Fruit fly (Drosophila melanogaster): ENCODE measurements around the gene CG13937.
A peak's percentile ranks its signal among the peaks of the same experiment; 100 is the strongest.

CG13937 gene

DNA sequence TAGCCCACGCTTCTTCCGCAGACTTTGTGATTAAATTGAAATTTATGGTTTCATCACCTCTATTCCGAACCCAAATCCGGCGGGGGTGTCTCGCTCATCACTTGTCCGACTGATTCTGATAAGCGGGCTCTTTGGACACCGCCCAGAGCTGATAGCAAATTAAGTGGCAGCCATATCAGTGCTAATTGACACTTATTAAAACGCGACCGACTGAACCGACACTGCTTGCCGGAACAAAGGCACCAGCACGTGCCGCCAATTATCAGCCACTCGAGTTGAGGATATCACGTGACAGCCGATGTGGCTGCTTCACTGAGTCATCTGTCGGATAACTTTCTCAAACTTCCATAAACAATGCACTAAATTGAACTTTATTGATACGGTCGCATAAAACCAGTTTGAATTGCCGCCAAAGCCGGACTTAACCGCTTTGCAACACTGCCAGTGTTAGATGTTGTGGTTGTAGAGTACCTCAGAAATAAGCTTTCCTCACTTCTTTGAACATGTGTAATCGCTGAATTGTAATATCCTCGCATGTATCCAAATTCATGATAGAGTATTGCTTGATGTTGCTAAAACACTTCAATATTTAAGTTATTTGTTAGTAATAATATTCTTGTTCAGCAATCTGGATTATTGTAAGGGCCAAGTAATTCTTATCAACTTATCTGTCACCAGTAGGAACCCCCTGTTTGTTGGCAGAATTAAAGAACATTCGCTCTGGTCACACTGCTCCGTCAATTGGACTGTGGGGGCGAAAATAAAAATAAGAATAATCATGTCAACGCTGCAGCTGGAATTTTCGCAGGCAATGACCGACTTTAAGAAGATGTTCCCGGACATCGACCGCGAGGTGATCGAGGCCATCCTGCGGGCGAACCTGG lies 26.1 kb downstream of the CG13937 start, which contains the start of gene CG12024 (continued):
- TF ChIP-seq crol (GFP tag; IDR thresholded peaks at IDR 0.05) = no peak
- TF ChIP-seq scrt (GFP tag; optimal IDR thresholded peaks at IDR 0.05) = no peak
- TF ChIP-seq Lim3 (GFP tag; IDR thresholded peaks at IDR 0.05) = no peak
- TF ChIP-seq Nf-YC (tag; optimal IDR thresholded peaks at IDR 0.05) = peak; percentile 73
- no peak for TF ChIP-seq CG3407 (GFP tag; optimal IDR thresholded peaks at IDR 0.05)
- peak; percentile 84 for TF ChIP-seq CG10543 (GFP tag; optimal IDR thresholded peaks at IDR 0.05)
- TF ChIP-seq CG10209 (GFP tag; optimal IDR thresholded peaks at IDR 0.05) = peak; percentile 76
- TF ChIP-seq lov (optimal IDR thresholded peaks at IDR 0.05) = no peak
- no peak for TF ChIP-seq lov (GFP tag; IDR thresholded peaks at IDR 0.05)
- no peak for TF ChIP-seq stc (GFP tag; IDR thresholded peaks at IDR 0.05)
- TF ChIP-seq D19B (GFP tag; optimal IDR thresholded peaks at IDR 0.05) = peak; percentile 11
- peak; percentile 64 for TF ChIP-seq tio (GFP tag; optimal IDR thresholded peaks at IDR 0.05)
- peak; percentile 48 for TF ChIP-seq CG7556 (GFP tag; optimal IDR thresholded peaks at IDR 0.05)
- TF ChIP-seq CG1529 (GFP tag; optimal IDR thresholded peaks at IDR 0.05) = no peak
- peak; percentile 77 for TF ChIP-seq tx (GFP tag; optimal IDR thresholded peaks at IDR 0.05)
- TF ChIP-seq sim (GFP tag; IDR thresholded peaks at IDR 0.05) = no peak
- TF ChIP-seq Optix (GFP tag; IDR thresholded peaks at IDR 0.05) = no peak
- peak; percentile 34 for TF ChIP-seq Spps (tag; optimal IDR thresholded peaks at IDR 0.05)
- no peak for TF ChIP-seq kah (GFP tag; optimal IDR thresholded peaks at IDR 0.05)
- no peak for TF ChIP-seq ara (GFP tag; IDR thresholded peaks at IDR 0.05)
- TF ChIP-seq CG12659 (GFP tag; optimal IDR thresholded peaks at IDR 0.05) = peak; percentile 87
- TF ChIP-seq Scr (GFP tag; IDR thresholded peaks at IDR 0.05; ENCODE audit: partially characterized antibody) = peak; percentile 33; the same call in 1 of the 2 replicates
- no peak for TF ChIP-seq usp (GFP tag; optimal IDR thresholded peaks at IDR 0.05)
- TF ChIP-seq E2f2 (GFP tag; IDR thresholded peaks at IDR 0.05) = peak; percentile 94
- TF ChIP-seq ase (GFP tag; IDR thresholded peaks at IDR 0.05) = 0 out of 3 replicates have a peak, but pooled peaks have one; percentile 14
- TF ChIP-seq CG14710 (tag; optimal IDR thresholded peaks at IDR 0.05) = peak; percentile 89
- no peak for TF ChIP-seq cad (GFP tag; optimal IDR thresholded peaks at IDR 0.05)
- peak; percentile 78 for TF ChIP-seq ERR (GFP tag; optimal IDR thresholded peaks at IDR 0.05)
- TF ChIP-seq z (GFP tag; IDR thresholded peaks at IDR 0.05) = no peak
- TF ChIP-seq Vsx1 (GFP tag; optimal IDR thresholded peaks at IDR 0.05) = no peak
- TF ChIP-seq H15 (GFP tag; IDR thresholded peaks at IDR 0.05) = peak; percentile 62; the same call in 1 of the 3 replicates
- TF ChIP-seq Opbp (GFP tag; IDR thresholded peaks at IDR 0.05; ENCODE audit: partially characterized antibody) = no peak
- TF ChIP-seq CG32532 (GFP tag; IDR thresholded peaks at IDR 0.05) = peak; percentile 76
- TF ChIP-seq Sox102F (GFP tag; optimal IDR thresholded peaks at IDR 0.05) = peak; percentile 68
- TF ChIP-seq jumu (GFP tag; optimal IDR thresholded peaks at IDR 0.05) = peak; percentile 74
- no peak for TF ChIP-seq hbn (GFP tag; IDR thresholded peaks at IDR 0.05; ENCODE audit: partially characterized antibody)
- no peak for TF ChIP-seq hth (optimal IDR thresholded peaks at IDR 0.05)
- TF ChIP-seq seq (GFP tag; IDR thresholded peaks at IDR 0.05) = no peak
- TF ChIP-seq lab (GFP tag; optimal IDR thresholded peaks at IDR 0.05) = peak; percentile 75
- TF ChIP-seq CG10654 (GFP tag; optimal IDR thresholded peaks at IDR 0.05) = peak; percentile 60
- peak; percentile 73 for TF ChIP-seq CG15269 (tag; optimal IDR thresholded peaks at IDR 0.05)
- TF ChIP-seq CG17912 (GFP tag; optimal IDR thresholded peaks at IDR 0.05) = peak; percentile 43
- no peak for TF ChIP-seq C15 (GFP tag; IDR thresholded peaks at IDR 0.05)
- peak; percentile 79 for TF ChIP-seq tin (GFP tag; optimal IDR thresholded peaks at IDR 0.05)
- peak; percentile 66; the same call in 1 of the 2 replicates for TF ChIP-seq CG14014 (GFP tag; IDR thresholded peaks at IDR 0.05)
- TF ChIP-seq CG2129 (GFP tag; IDR thresholded peaks at IDR 0.05; ENCODE audit: partially characterized antibody) = no peak
- TF ChIP-seq kay (GFP tag; optimal IDR thresholded peaks at IDR 0.05) = peak; percentile 36
- peak; percentile 12 for TF ChIP-seq CG2875 (GFP tag; optimal IDR thresholded peaks at IDR 0.05)
- TF ChIP-seq CG17361 (GFP tag; IDR thresholded peaks at IDR 0.05) = peak; percentile 87
- TF ChIP-seq ab (GFP tag; optimal IDR thresholded peaks at IDR 0.05) = peak; percentile 34

Measured in whole organism, embryonic.